Worm (Caenorhabditis elegans) whole organism, L2 larva: Measurements from ENCODE around the gene Y69A2AR.47.

Source experiments
- F13H6.1 ChIP-seq: sonication (generic microtip); optimal IDR thresholded peaks from 2 replicates; lab custom pipeline; 2016; ENCODE audit warnings: missing genetic modification characterization, missing compliant biosample characterization
- ZK546.5 ChIP-seq: sonication (generic microtip); optimal IDR thresholded peaks from 2 replicates; lab custom pipeline; 2017; ENCODE audit warnings: missing biosample characterization, missing genetic modification characterization
- aly-2 ChIP-seq: fragments of 150-350 bp; optimal IDR thresholded peaks from 2 replicates; lab custom pipeline; 2014; ENCODE audit warnings: missing biosample characterization, missing genetic modification characterization
- ama-1 ChIP-seq: fragments of 150-350 bp; optimal IDR thresholded peaks from 2 replicates; lab custom pipeline; 2018; ENCODE audit warnings: inconsistent platforms
- ceh-82 ChIP-seq: fragments of 150-350 bp; optimal IDR thresholded peaks from 2 replicates; lab custom pipeline; 2014; ENCODE audit warnings: missing biosample characterization, missing genetic modification characterization
- dmd-4 ChIP-seq: sonication (generic microtip); optimal IDR thresholded peaks from 2 replicates; lab custom pipeline; 2017; ENCODE audit warnings: missing biosample characterization, missing genetic modification characterization
- egl-27 ChIP-seq: sonication (generic microtip); optimal IDR thresholded peaks from 3 replicates; lab custom pipeline; 2017; ENCODE audit warnings: missing biosample characterization, missing genetic modification reagents, missing genetic modification characterization
- mbf-1 ChIP-seq: sonication (generic microtip); optimal IDR thresholded peaks from 2 replicates; lab custom pipeline; 2017; ENCODE audit warnings: missing biosample characterization, missing genetic modification characterization
- mdl-1 ChIP-seq, 2 experiments: fragments of 150-350 bp in 1 of 2; sonication (generic microtip) in 1 of 2; optimal IDR thresholded peaks; 2 replicates each; lab custom pipeline; 2017; ENCODE audit warnings: missing biosample characterization in 2 of 2, missing genetic modification characterization in 2 of 2
- nhr-21 ChIP-seq: fragments of 150-350 bp; optimal IDR thresholded peaks from 2 replicates; lab custom pipeline; 2014; ENCODE audit warnings: missing biosample characterization, missing genetic modification characterization
- nhr-25 ChIP-seq: fragments of 150-350 bp; sonication (generic microtip); optimal IDR thresholded peaks from 3 replicates; lab custom pipeline; 2014; ENCODE audit warnings: missing biosample characterization, missing genetic modification characterization
- unc-62 ChIP-seq: fragments of 150-350 bp; optimal IDR thresholded peaks from 2 replicates; lab custom pipeline; 2014; ENCODE audit warnings: missing biosample characterization, missing genetic modification reagents, missing genetic modification characterization

ce11 chrIV:2599634-2600033 lies 2.1 kb downstream of the Y69A2AR.47 start:
- TF ChIP-seq mbf-1 (tag; lab: Kevin White, UChicago) (no peak), ZK546.5 (no peak), unc-62 (GFP tag; lab: Kevin White, UChicago) (no peak), mdl-1 (tag; optimal IDR thresholded peaks at IDR 0.05; lab: Kevin White, UChicago) (peak; percentile 64 to 85), ceh-82 (no peak), dmd-4 (tag; lab: Kevin White, UChicago) (no peak), nhr-21 (peak; percentile 72), egl-27 (tag; lab: Kevin White, UChicago) (peak; percentile 67), ama-1 (lab: Kevin White, UChicago) (peak; percentile 87), aly-2 (tag; lab: Kevin White, UChicago) (no peak), F13H6.1 (tag; lab: Kevin White, UChicago) (peak; percentile 83), nhr-25 (tag; lab: Kevin White, UChicago) (peak; percentile 78)
